Worm (Caenorhabditis elegans) whole organism, mixed stage, embryonic: ENCODE results near the gene C07D10.1.

Source experiments
- M03D4.4 ChIP-seq: sonication (generic microtip); optimal IDR thresholded peaks from 2 replicates; lab custom pipeline; 2017; ENCODE audit warnings: mild to moderate bottlenecking, missing genetic modification characterization, missing compliant biosample characterization
- blmp-1 ChIP-seq: fragments of 150-350 bp; optimal IDR thresholded peaks from 2 replicates; lab custom pipeline; 2014; ENCODE audit warnings: missing biosample characterization, missing genetic modification characterization
- ceh-39 ChIP-seq: fragments of 150-350 bp; optimal IDR thresholded peaks from 2 replicates; lab custom pipeline; 2014; ENCODE audit warnings: missing biosample characterization, missing genetic modification characterization
- ceh-43 ChIP-seq: fragments of 200-800 bp; sonication (Bioruptor generic); optimal IDR thresholded peaks from 2 replicates; lab custom pipeline; 2018; ENCODE audit warnings: mild to moderate bottlenecking, missing genetic modification characterization, moderate library complexity, missing compliant biosample characterization
- ces-1 ChIP-seq: fragments of 150-350 bp; optimal IDR thresholded peaks from 2 replicates; lab custom pipeline; 2014; ENCODE audit warnings: missing biosample characterization, missing genetic modification reagents, missing genetic modification characterization
- cnd-1 ChIP-seq: fragments of 200-800 bp; sonication (Bioruptor generic); optimal IDR thresholded peaks from 2 replicates; lab custom pipeline; 2018; ENCODE audit warnings: mild to moderate bottlenecking, missing genetic modification characterization, missing compliant biosample characterization
- drap-1 ChIP-seq: fragments of 200-800 bp; sonication (Bioruptor generic); optimal IDR thresholded peaks from 3 replicates; lab custom pipeline; 2018; ENCODE audit warnings: mild to moderate bottlenecking, missing genetic modification characterization, missing compliant biosample characterization
- elt-1 ChIP-seq: sonication (generic microtip); optimal IDR thresholded peaks from 2 replicates; lab custom pipeline; 2017; ENCODE audit warnings: missing genetic modification characterization, mild to moderate bottlenecking, missing compliant biosample characterization, antibody characterized with exemption, moderate library complexity, borderline replicate concordance; ENCODE audit not compliant: insufficient read depth
- elt-3 ChIP-seq: fragments of 150-350 bp; optimal IDR thresholded peaks from 2 replicates; lab custom pipeline; 2014; ENCODE audit warnings: missing biosample characterization, missing genetic modification characterization
- flh-1 ChIP-seq: fragments of 200-800 bp; sonication (Bioruptor generic); optimal IDR thresholded peaks from 2 replicates; lab custom pipeline; 2018; ENCODE audit warnings: mild to moderate bottlenecking, missing genetic modification characterization, moderate library complexity, missing compliant biosample characterization
- ham-2 ChIP-seq: fragments of 200-800 bp; sonication (Bioruptor generic); optimal IDR thresholded peaks from 2 replicates; lab custom pipeline; 2018; ENCODE audit warnings: mild to moderate bottlenecking, missing genetic modification characterization, missing compliant biosample characterization
- hlh-1 ChIP-seq: fragments of 150-350 bp; optimal IDR thresholded peaks from 2 replicates; lab custom pipeline; 2014; ENCODE audit warnings: missing biosample characterization, missing genetic modification reagents, missing genetic modification characterization
- lin-13 ChIP-seq: fragments of 150-350 bp; optimal IDR thresholded peaks from 2 replicates; lab custom pipeline; 2014; ENCODE audit warnings: missing biosample characterization, missing genetic modification characterization
- lin-32 ChIP-seq: fragments of 200-800 bp; sonication (Bioruptor generic); optimal IDR thresholded peaks from 2 replicates; lab custom pipeline; 2018; ENCODE audit warnings: mild to moderate bottlenecking, missing genetic modification characterization, missing compliant biosample characterization
- lsy-2 ChIP-seq: fragments of 150-350 bp; optimal IDR thresholded peaks from 2 replicates; lab custom pipeline; 2014; ENCODE audit warnings: missing biosample characterization, missing genetic modification characterization
- mab-5 ChIP-seq: fragments of 150-350 bp; optimal IDR thresholded peaks from 2 replicates; lab custom pipeline; 2014; ENCODE audit warnings: missing biosample characterization, missing genetic modification characterization
- mep-1 ChIP-seq: fragments of 150-350 bp; optimal IDR thresholded peaks from 2 replicates; lab custom pipeline; 2017; ENCODE audit warnings: missing biosample characterization, missing genetic modification reagents, missing genetic modification characterization, inconsistent platforms
- mls-2 ChIP-seq: sonication (generic microtip); optimal IDR thresholded peaks from 2 replicates; lab custom pipeline; 2016; ENCODE audit warnings: mild to moderate bottlenecking, missing genetic modification characterization, moderate library complexity, missing compliant biosample characterization
- nhr-12 ChIP-seq: fragments of 150-350 bp; optimal IDR thresholded peaks from 2 replicates; lab custom pipeline; 2014; ENCODE audit warnings: missing biosample characterization, missing genetic modification characterization
- nhr-28 ChIP-seq: fragments of 150-350 bp; optimal IDR thresholded peaks from 2 replicates; lab custom pipeline; 2014; ENCODE audit warnings: missing biosample characterization, missing genetic modification characterization
- nhr-76 ChIP-seq: sonication (generic microtip); optimal IDR thresholded peaks from 2 replicates; lab custom pipeline; 2017; ENCODE audit warnings: missing biosample characterization, missing genetic modification characterization
- sem-2 ChIP-seq: fragments of 200-800 bp; sonication (Bioruptor generic); optimal IDR thresholded peaks from 2 replicates; lab custom pipeline; 2018; ENCODE audit warnings: mild to moderate bottlenecking, missing genetic modification characterization, missing compliant biosample characterization
- snpc-4 ChIP-seq: fragments of 150-350 bp; optimal IDR thresholded peaks from 2 replicates; lab custom pipeline; 2014; ENCODE audit warnings: missing biosample characterization, missing genetic modification characterization
- sptf-1 ChIP-seq: sonication (generic microtip); optimal IDR thresholded peaks from 2 replicates; lab custom pipeline; 2017; ENCODE audit warnings: mild to moderate bottlenecking, missing genetic modification characterization, moderate library complexity, missing compliant biosample characterization
- unc-120 ChIP-seq: sonication (generic microtip); optimal IDR thresholded peaks from 2 replicates; lab custom pipeline; 2017; ENCODE audit warnings: missing genetic modification characterization, missing compliant biosample characterization; ENCODE audit not compliant: poor library complexity, severe bottlenecking
- unc-39 ChIP-seq: fragments of 150-350 bp; optimal IDR thresholded peaks from 2 replicates; lab custom pipeline; 2014; ENCODE audit warnings: missing biosample characterization, missing genetic modification characterization
- unc-62 ChIP-seq: fragments of 150-350 bp; optimal IDR thresholded peaks from 2 replicates; lab custom pipeline; 2014; ENCODE audit warnings: missing biosample characterization, missing genetic modification reagents, missing genetic modification characterization
- zip-8 ChIP-seq: fragments of 150-350 bp; optimal IDR thresholded peaks from 2 replicates; lab custom pipeline; 2014; ENCODE audit warnings: missing biosample characterization, missing genetic modification characterization
- ztf-11 ChIP-seq: fragments of 150-350 bp; optimal IDR thresholded peaks from 2 replicates; lab custom pipeline; 2014; ENCODE audit warnings: missing biosample characterization, missing genetic modification characterization

C07D10.1 gene

ce11 chrII:7392052-7392694, 6.6 kb upstream of the C07D10.1 start:
- TF ChIP-seq lin-32 (GFP tag; lab: Kevin White, UChicago), result no peak
- no peak for TF ChIP-seq snpc-4 (tag; lab: Kevin White, UChicago)
- peak; percentile 14 for TF ChIP-seq unc-62 (GFP tag; lab: Kevin White, UChicago)
- no peak for TF ChIP-seq nhr-12 (tag; lab: Kevin White, UChicago)
- TF ChIP-seq ceh-39 (tag; lab: Kevin White, UChicago), result no peak
- TF ChIP-seq nhr-76, result no peak
- TF ChIP-seq mep-1 (tag; lab: Kevin White, UChicago), result peak; percentile 22
- no peak for TF ChIP-seq nhr-28 (tag; lab: Kevin White, UChicago)
- no peak for TF ChIP-seq cnd-1 (tag; lab: Kevin White, UChicago)
- peak; percentile 6 for TF ChIP-seq lsy-2 (tag; lab: Kevin White, UChicago)
- TF ChIP-seq blmp-1 (tag; lab: Kevin White, UChicago), result no peak
- TF ChIP-seq ztf-11 (tag; lab: Kevin White, UChicago), result no peak
- TF ChIP-seq mab-5, result no peak
- no peak for TF ChIP-seq elt-3 (tag; lab: Kevin White, UChicago)
- TF ChIP-seq ceh-43 (GFP tag; lab: Kevin White, UChicago), result no peak
- no peak for TF ChIP-seq unc-39 (tag; lab: Kevin White, UChicago)
- no peak for TF ChIP-seq M03D4.4 (tag; lab: Kevin White, UChicago)
- TF ChIP-seq ham-2 (GFP tag; lab: Kevin White, UChicago), result no peak
- TF ChIP-seq mls-2 (tag; lab: Kevin White, UChicago), result no peak
- no peak for TF ChIP-seq ces-1 (GFP tag; lab: Kevin White, UChicago)

- no peak for TF ChIP-seq hlh-1 (tag; lab: Kevin White, UChicago)
- TF ChIP-seq ceh-39 (tag; lab: Kevin White, UChicago), result no peak
- no peak for TF ChIP-seq sem-2
- no peak for TF ChIP-seq mab-5
- no peak for TF ChIP-seq elt-3 (tag; lab: Kevin White, UChicago)
- TF ChIP-seq drap-1, result no peak
- no peak for TF ChIP-seq unc-39 (tag; lab: Kevin White, UChicago)
- no peak for TF ChIP-seq elt-1 (tag; lab: Kevin White, UChicago)
- TF ChIP-seq unc-120 (tag; lab: Kevin White, UChicago), result no peak
These were observed 5.4 kb upstream of the C07D10.1 start for ce11 chrII:7393393-7393792.

ce11 chrII:7393922-7394689, 4.7 kb upstream of the C07D10.1 start:
- TF ChIP-seq ztf-11 (tag; lab: Kevin White, UChicago) (no peak), unc-39 (tag; lab: Kevin White, UChicago) (no peak), unc-62 (GFP tag; lab: Kevin White, UChicago) (no peak)

- TF ChIP-seq snpc-4 (tag; lab: Kevin White, UChicago), result no peak
- TF ChIP-seq nhr-12 (tag; lab: Kevin White, UChicago), result no peak
- TF ChIP-seq unc-120 (tag; lab: Kevin White, UChicago), result no peak
- no peak for TF ChIP-seq ztf-11 (tag; lab: Kevin White, UChicago)
- TF ChIP-seq lin-32 (GFP tag; lab: Kevin White, UChicago), result no peak
- no peak for TF ChIP-seq nhr-28 (tag; lab: Kevin White, UChicago)
- TF ChIP-seq lsy-2 (tag; lab: Kevin White, UChicago), result no peak
- no peak for TF ChIP-seq zip-8 (tag; lab: Kevin White, UChicago)
- no peak for TF ChIP-seq ham-2 (GFP tag; lab: Kevin White, UChicago)
- no peak for TF ChIP-seq drap-1
- TF ChIP-seq mep-1 (tag; lab: Kevin White, UChicago), result no peak
- no peak for TF ChIP-seq ceh-39 (tag; lab: Kevin White, UChicago)
- TF ChIP-seq, all 35 proteins: peak for 0
These were observed 4.1 kb upstream of the C07D10.1 start, which contains the start of gene bath-44 for ce11 chrII:7394690-7395054. Gene bath-44, plus strand, starts transcription at chrII:7394955.

ce11 chrII:7396081-7396480, 2.7 kb upstream of the C07D10.1 start:
- no peak for TF ChIP-seq lin-13 (tag; lab: Kevin White, UChicago)
- TF ChIP-seq hlh-1 (tag; lab: Kevin White, UChicago), result no peak
- TF ChIP-seq sptf-1 (tag; lab: Kevin White, UChicago), result no peak
- no peak for TF ChIP-seq zip-8 (tag; lab: Kevin White, UChicago)
- no peak for TF ChIP-seq unc-39 (tag; lab: Kevin White, UChicago)
- TF ChIP-seq unc-120 (tag; lab: Kevin White, UChicago), result no peak
- TF ChIP-seq elt-3 (tag; lab: Kevin White, UChicago), result no peak
- no peak for TF ChIP-seq flh-1 (GFP tag; lab: Kevin White, UChicago)
